Fruit fly (Drosophila melanogaster) whole organism, embryonic: ENCODE measurements around the gene Fst.

Source experiments
- CG12942 ChIP-seq: fragments of 200-800 bp; sonication (Bioruptor generic); optimal IDR thresholded peaks from 3 replicates; lab custom pipeline; 2016; ENCODE audit warnings: missing biosample characterization, missing genetic modification characterization
- CG15479 ChIP-seq: fragments of 200-800 bp; sonication (Bioruptor generic); optimal IDR thresholded peaks from 3 replicates; lab custom pipeline; 2019; ENCODE audit warnings: missing biosample characterization, mild to moderate bottlenecking, missing genetic modification characterization, moderate library complexity
- CG2120 ChIP-seq: fragments of 200-800 bp; sonication (Bioruptor generic); optimal IDR thresholded peaks from 3 replicates; lab custom pipeline; 2016; ENCODE audit warnings: missing biosample characterization, missing genetic modification characterization
- CG2889 ChIP-seq: fragments of 200-800 bp; sonication (Bioruptor generic); IDR thresholded peaks from 3 replicates; pipeline ENCODE4 v1.3.6; 2022; ENCODE audit warnings: missing biosample characterization, missing genetic modification characterization
- CG31365 ChIP-seq: fragments of 200-800 bp; sonication (Bioruptor generic); optimal IDR thresholded peaks from 2 replicates; lab custom pipeline; 2018; ENCODE audit warnings: missing biosample characterization, mild to moderate bottlenecking, missing genetic modification characterization
- CG3407 ChIP-seq: fragments of 200-800 bp; sonication (Bioruptor generic); optimal IDR thresholded peaks from 2 replicates; lab custom pipeline; 2018; ENCODE audit warnings: missing biosample characterization, mild to moderate bottlenecking, missing genetic modification characterization
- CG4360 ChIP-seq: fragments of 200-800 bp; sonication (Bioruptor generic); IDR thresholded peaks from 2 replicates; pipeline ENCODE4 v1.3.6; 2022; ENCODE audit warnings: missing biosample characterization, missing genetic modification characterization
- CG4404 ChIP-seq: fragments of 200-800 bp; sonication (Bioruptor generic); IDR thresholded peaks from 2 replicates; pipeline ENCODE4 v1.3.6; 2022; ENCODE audit warnings: missing biosample characterization, missing genetic modification characterization
- CG4707 ChIP-seq: fragments of 200-800 bp; sonication (Bioruptor generic); optimal IDR thresholded peaks from 2 replicates; lab custom pipeline; 2018; ENCODE audit warnings: missing biosample characterization, mild to moderate bottlenecking, missing genetic modification characterization, moderate library complexity
- CG6272 ChIP-seq: fragments of 200-800 bp; sonication (Bioruptor generic); IDR thresholded peaks from 2 replicates; pipeline ENCODE4 v1.3.6; 2022; ENCODE audit warnings: missing biosample characterization, missing genetic modification characterization
- CG6813 ChIP-seq: fragments of 200-800 bp; sonication (Bioruptor generic); optimal IDR thresholded peaks from 2 replicates; lab custom pipeline; 2017; ENCODE audit warnings: missing biosample characterization, missing genetic modification characterization, mild to moderate bottlenecking, moderate library complexity, missing genetic modification reagents
- CG7357 ChIP-seq: fragments of 200-800 bp; sonication (Bioruptor generic); IDR thresholded peaks from 3 replicates; pipeline ENCODE4 v1.3.6; 2022; ENCODE audit warnings: missing biosample characterization, missing genetic modification characterization
- CG7745 ChIP-seq: fragments of 200-800 bp; sonication (Bioruptor generic); optimal IDR thresholded peaks from 2 replicates; lab custom pipeline; 2018; ENCODE audit warnings: missing biosample characterization, mild to moderate bottlenecking, missing genetic modification characterization, moderate library complexity
- CG8359 ChIP-seq: fragments of 200-800 bp; sonication (Bioruptor generic); optimal IDR thresholded peaks from 2 replicates; lab custom pipeline; 2017; ENCODE audit warnings: missing biosample characterization, mild to moderate bottlenecking, missing genetic modification characterization, borderline replicate concordance
- CG9215 ChIP-seq: fragments of 200-800 bp; sonication (Bioruptor generic); IDR thresholded peaks from 2 replicates; pipeline ENCODE4 v1.3.6; 2022; ENCODE audit warnings: missing biosample characterization, missing genetic modification characterization
- CG9437 ChIP-seq: fragments of 200-800 bp; sonication (Bioruptor generic); optimal IDR thresholded peaks from 2 replicates; lab custom pipeline; 2018; ENCODE audit warnings: missing biosample characterization, mild to moderate bottlenecking, missing genetic modification characterization
- CG9609 ChIP-seq: fragments of 200-800 bp; sonication (Bioruptor generic); optimal IDR thresholded peaks from 3 replicates; lab custom pipeline; 2016; ENCODE audit warnings: missing biosample characterization, missing genetic modification characterization
- CG9932 ChIP-seq: fragments of 200-800 bp; sonication (Bioruptor generic); IDR thresholded peaks from 2 replicates; pipeline ENCODE4 v1.3.6; 2022; ENCODE audit warnings: missing biosample characterization, missing genetic modification characterization
- CkIIα-i1 ChIP-seq: fragments of 200-800 bp; sonication (Bioruptor generic); IDR thresholded peaks from 2 replicates; pipeline ENCODE4 v1.3.6; 2022; ENCODE audit warnings: missing biosample characterization, missing genetic modification characterization
- Doc2 ChIP-seq: fragments of 200-800 bp; sonication (Bioruptor generic); IDR thresholded peaks from 2 replicates; pipeline ENCODE4 v1.3.6; 2022; ENCODE audit warnings: missing biosample characterization, missing genetic modification characterization
- Dp ChIP-seq: fragments of 200-800 bp; sonication (Bioruptor generic); optimal IDR thresholded peaks from 2 replicates; lab custom pipeline; 2018; ENCODE audit warnings: missing biosample characterization, mild to moderate bottlenecking, missing genetic modification characterization, moderate library complexity
- Drgx ChIP-seq: fragments of 200-800 bp; sonication (Bioruptor generic); IDR thresholded peaks from 2 replicates; pipeline ENCODE4 v1.3.6; 2022; ENCODE audit warnings: missing biosample characterization, missing genetic modification characterization
- Eip74EF ChIP-seq, 2 experiments: fragments of 200-800 bp in 1 of 2; fragments of >200 bp in 1 of 2; sonication (Bioruptor generic) in 1 of 2; optimal IDR thresholded peaks; 2 replicates each; lab custom pipeline; 2017 to 2019; ENCODE audit warnings: missing biosample characterization in 2 of 2, missing genetic modification characterization in 2 of 2, mild to moderate bottlenecking in 1 of 2, moderate library complexity in 1 of 2
- Ets65A ChIP-seq: fragments of 200-800 bp; sonication (Bioruptor generic); peaks from one replicate; lab custom pipeline; 2016; ENCODE audit warnings: missing biosample characterization, missing genetic modification characterization
- Hmx ChIP-seq: fragments of 200-800 bp; sonication (Bioruptor generic); optimal IDR thresholded peaks from 2 replicates; lab custom pipeline; 2016; ENCODE audit warnings: missing biosample characterization, missing genetic modification characterization
- Hr39 ChIP-seq: fragments of >200 bp; optimal IDR thresholded peaks from 2 replicates; lab custom pipeline; 2017
- Rx ChIP-seq: fragments of 200-800 bp; sonication (Bioruptor generic); IDR thresholded peaks from 2 replicates; pipeline ENCODE4 v1.3.6; 2022; ENCODE audit warnings: missing biosample characterization, missing genetic modification characterization
- Usf ChIP-seq: fragments of 200-800 bp; sonication (Bioruptor generic); optimal IDR thresholded peaks from 2 replicates; lab custom pipeline; 2017; ENCODE audit warnings: missing genotype, missing biosample characterization, missing genetic modification characterization
- Vsx1 ChIP-seq: fragments of 200-800 bp; sonication (Bioruptor generic); optimal IDR thresholded peaks from 2 replicates; lab custom pipeline; 2017; ENCODE audit warnings: missing biosample characterization, mild to moderate bottlenecking, missing genetic modification characterization, missing genetic modification reagents
- Xrp1 ChIP-seq: fragments of 200-800 bp; sonication (Bioruptor generic); IDR thresholded peaks from 2 replicates; pipeline ENCODE4 v1.3.6; 2022; ENCODE audit warnings: missing biosample characterization, missing genetic modification characterization
- chif ChIP-seq, 2 experiments: fragments of 200-800 bp; sonication (Bioruptor generic); optimal IDR thresholded peaks; 3 replicates each; lab custom pipeline; 2016; ENCODE audit warnings: missing biosample characterization in 2 of 2, missing genetic modification characterization in 2 of 2
- cwo ChIP-seq: fragments of 200-800 bp; sonication (Bioruptor generic); optimal IDR thresholded peaks from 3 replicates; lab custom pipeline; 2017; ENCODE audit warnings: missing biosample characterization, missing genetic modification characterization, mild to moderate bottlenecking, moderate library complexity, missing genetic modification reagents
- danr ChIP-seq: fragments of 200-800 bp; sonication (Bioruptor generic); IDR thresholded peaks from 2 replicates; pipeline ENCODE4 v1.3.6; 2022; ENCODE audit warnings: missing biosample characterization, missing genetic modification characterization
- dati ChIP-seq: fragments of 200-800 bp; sonication (Bioruptor generic); IDR thresholded peaks from 2 replicates; pipeline ENCODE4 v1.3.6; 2022; ENCODE audit warnings: missing biosample characterization, missing genetic modification characterization
- dm ChIP-seq: fragments of 200-800 bp; sonication (Bioruptor generic); optimal IDR thresholded peaks from 3 replicates; lab custom pipeline; 2016; ENCODE audit warnings: missing biosample characterization, missing genetic modification characterization
- fru ChIP-seq: fragments of >200 bp; optimal IDR thresholded peaks from 2 replicates; lab custom pipeline; 2017
- gro ChIP-seq: fragments of 200-800 bp; sonication (Bioruptor generic); optimal IDR thresholded peaks from 2 replicates; lab custom pipeline; 2016; ENCODE audit warnings: missing biosample characterization, missing genetic modification characterization
- inv ChIP-seq: fragments of 200-800 bp; sonication (Bioruptor generic); IDR thresholded peaks from 2 replicates; pipeline ENCODE4 v1.3.6; 2022; ENCODE audit warnings: missing biosample characterization, missing genetic modification characterization; ENCODE audit not compliant: partially characterized antibody
- jumu ChIP-seq: fragments of 200-800 bp; sonication (Bioruptor generic); optimal IDR thresholded peaks from 3 replicates; lab custom pipeline; 2016; ENCODE audit warnings: missing biosample characterization, missing genetic modification characterization
- kay ChIP-seq: fragments of 200-800 bp; sonication (Bioruptor generic); optimal IDR thresholded peaks from 2 replicates; lab custom pipeline; 2016; ENCODE audit warnings: missing biosample characterization, missing genetic modification characterization
- maf-S ChIP-seq: fragments of 200-800 bp; sonication (Bioruptor generic); optimal IDR thresholded peaks from 2 replicates; lab custom pipeline; 2016; ENCODE audit warnings: missing biosample characterization, missing genetic modification characterization
- mam ChIP-seq: fragments of 200-800 bp; sonication (Bioruptor generic); optimal IDR thresholded peaks from 3 replicates; lab custom pipeline; 2016; ENCODE audit warnings: missing biosample characterization, missing genetic modification characterization
- mld ChIP-seq: fragments of 200-800 bp; sonication (Bioruptor generic); IDR thresholded peaks from 3 replicates; pipeline ENCODE4 v1.3.6; 2022; ENCODE audit warnings: missing biosample characterization, missing genetic modification characterization; ENCODE audit not compliant: partially characterized antibody
- oc ChIP-seq: fragments of 200-800 bp; sonication (Bioruptor generic); optimal IDR thresholded peaks from 2 replicates; lab custom pipeline; 2018; ENCODE audit warnings: missing biosample characterization, mild to moderate bottlenecking, missing genetic modification characterization, moderate library complexity
- odd ChIP-seq: fragments of 200-800 bp; sonication (Bioruptor generic); optimal IDR thresholded peaks from 2 replicates; lab custom pipeline; 2017; ENCODE audit warnings: missing biosample characterization, mild to moderate bottlenecking, missing genetic modification characterization
- org-1 ChIP-seq: fragments of 200-800 bp; sonication (Bioruptor generic); optimal IDR thresholded peaks from 2 replicates; lab custom pipeline; 2017; ENCODE audit warnings: missing biosample characterization, missing genetic modification characterization
- pb ChIP-seq: fragments of 200-800 bp; sonication (Bioruptor generic); optimal IDR thresholded peaks from 3 replicates; lab custom pipeline; 2016; ENCODE audit warnings: missing biosample characterization, missing genetic modification characterization
- peb ChIP-seq: fragments of 200-800 bp; sonication (Bioruptor generic); IDR thresholded peaks from 2 replicates; pipeline ENCODE4 v1.3.6; 2022; ENCODE audit warnings: missing biosample characterization, missing genetic modification characterization
- pros ChIP-seq: fragments of 200-800 bp; sonication (Bioruptor generic); optimal IDR thresholded peaks from 3 replicates; lab custom pipeline; 2019; ENCODE audit warnings: missing biosample characterization, mild to moderate bottlenecking, missing genetic modification characterization, moderate library complexity
- sens ChIP-seq: fragments of 200-800 bp; sonication (Bioruptor generic); peaks from one replicate; lab custom pipeline; 2016; ENCODE audit warnings: missing biosample characterization, missing genetic modification characterization
- so ChIP-seq: fragments of 200-800 bp; sonication (Bioruptor generic); IDR thresholded peaks from 3 replicates; pipeline ENCODE4 v1.3.6; 2022; ENCODE audit warnings: missing biosample characterization, missing genetic modification characterization
- sug ChIP-seq: fragments of 200-800 bp; optimal IDR thresholded peaks from 2 replicates; lab custom pipeline; 2019; ENCODE audit warnings: missing biosample characterization, mild to moderate bottlenecking, missing genetic modification characterization, moderate library complexity
- unpg ChIP-seq: fragments of 200-800 bp; sonication (Bioruptor generic); optimal IDR thresholded peaks from 3 replicates; lab custom pipeline; 2018; ENCODE audit warnings: missing biosample characterization, mild to moderate bottlenecking, missing genetic modification characterization, moderate library complexity

Fst gene

DNA sequence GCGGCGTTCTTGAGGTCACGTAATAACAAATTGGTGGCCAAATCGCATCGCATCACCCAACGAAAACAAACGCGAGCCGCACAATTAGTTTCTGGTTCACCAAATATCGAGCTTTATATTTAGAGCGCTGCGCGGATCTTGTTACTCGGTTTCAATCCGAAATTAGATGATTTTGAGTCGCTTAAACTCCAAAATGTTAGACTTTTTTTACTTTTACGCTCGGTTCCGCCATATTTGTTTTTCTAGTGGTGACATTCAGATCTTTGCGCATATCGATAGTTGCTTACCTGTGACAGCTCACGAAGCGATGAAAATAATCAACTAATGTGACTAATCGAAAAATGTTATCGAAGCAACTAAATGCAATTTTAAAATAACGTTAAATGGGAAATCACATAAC lies 8.6 kb downstream of the Fst start, which contains the start of gene Scm (continued):
- TF ChIP-seq CG7357 (GFP tag; lab: Robert Waterston, UW) (no peak), CG4707 (GFP tag; lab: Kevin White, UChicago) (no peak), CG3407 (no peak), Drgx (GFP tag; lab: Robert Waterston, UW) (no peak), Usf (GFP tag; lab: Kevin White, UChicago) (no peak), so (GFP tag; lab: Robert Waterston, UW) (no peak), CG8359 (GFP tag; lab: Kevin White, UChicago) (no peak), CG4360 (GFP tag; lab: Robert Waterston, UW) (no peak), dm (GFP tag; lab: Kevin White, UChicago) (no peak), CG7745 (tag; lab: Kevin White, UChicago) (no peak), Vsx1 (GFP tag; lab: Kevin White, UChicago) (no peak), CG31365 (tag; lab: Kevin White, UChicago) (no peak), Hr39 (lab: Kevin White, UChicago) (no peak), Rx (GFP tag; lab: Robert Waterston, UW) (no peak), CG2889 (GFP tag; lab: Robert Waterston, UW) (no peak), Hmx (GFP tag; lab: Kevin White, UChicago) (no peak), unpg (GFP tag; lab: Kevin White, UChicago) (no peak), pb (no peak), gro (GFP tag; lab: Kevin White, UChicago) (peak; percentile 19), kay (no peak), Ets65A (GFP tag; lab: Kevin White, UChicago) (no peak), CG9437 (GFP tag; lab: Kevin White, UChicago) (peak; percentile 91), Eip74EF (GFP tag; optimal IDR thresholded peaks at IDR 0.05; lab: Kevin White, UChicago) (no peak), CG9215 (no peak), CG6272 (0 out of 2 replicates have a peak, but pooled peaks have one; percentile 35), CG15479 (no peak), odd (GFP tag; lab: Kevin White, UChicago) (no peak), CG6813 (GFP tag; lab: Kevin White, UChicago) (no peak), peb (GFP tag; lab: Robert Waterston, UW) (no peak), dati (GFP tag; lab: Robert Waterston, UW) (no peak), CG2120 (no peak), sens (GFP tag; lab: Kevin White, UChicago) (peak; percentile 76), chif (GFP tag; optimal IDR thresholded peaks at IDR 0.05; lab: Kevin White, UChicago) (no peak), cwo (GFP tag; lab: Kevin White, UChicago) (no peak), mld (GFP tag; lab: Robert Waterston, UW) (peak; percentile 51; the same call in 1 of the 3 replicates), oc (no peak), danr (no peak), CG4404 (no peak), mam (no peak), jumu (GFP tag; lab: Kevin White, UChicago) (no peak), CG9609 (GFP tag; lab: Kevin White, UChicago) (no peak), CkIIα-i1 (GFP tag; lab: Robert Waterston, UW) (no peak), Xrp1 (GFP tag; lab: Robert Waterston, UW) (no peak), sug (tag; lab: Kevin White, UChicago) (peak; percentile 26), maf-S (GFP tag; lab: Kevin White, UChicago) (no peak), fru (lab: Kevin White, UChicago) (no peak), org-1 (GFP tag; lab: Kevin White, UChicago) (no peak), CG9932 (GFP tag; lab: Robert Waterston, UW) (no peak), Doc2 (GFP tag; lab: Robert Waterston, UW) (no peak), CG12942 (GFP tag; lab: Kevin White, UChicago) (no peak), Dp (GFP tag; lab: Kevin White, UChicago) (peak; percentile 69), inv (peak; percentile 80), pros (GFP tag; lab: Kevin White, UChicago) (no peak)
